Worm (Caenorhabditis elegans) whole organism, young adult: ENCODE measurements around the gene srj-27.

Experiments
- B0019.2 ChIP-seq: fragments of 200-800 bp; sonication (Bioruptor generic); conservative IDR thresholded peaks from 2 replicates; pipeline ENCODE4 v1.3.6; 2022; ENCODE audit warnings: missing genetic modification reagents, missing genetic modification characterization, missing compliant biosample characterization
- F22D6.2 ChIP-seq: sonication (generic microtip); optimal IDR thresholded peaks from 2 replicates; lab custom pipeline; 2016; ENCODE audit warnings: mild to moderate bottlenecking, missing genetic modification characterization, missing compliant biosample characterization
- aptf-2 ChIP-seq: fragments of 200-800 bp; sonication (Bioruptor generic); conservative IDR thresholded peaks from 2 replicates; pipeline ENCODE4 v1.3.6; 2022; ENCODE audit warnings: missing genetic modification reagents, missing genetic modification characterization, missing compliant biosample characterization
- fkh-3 ChIP-seq: sonication (generic microtip); optimal IDR thresholded peaks from 2 replicates; lab custom pipeline; 2016; ENCODE audit warnings: mild to moderate bottlenecking, missing genetic modification characterization, missing compliant biosample characterization
- him-1 ChIP-seq: sonication (generic microtip); optimal IDR thresholded peaks from 2 replicates; lab custom pipeline; 2016; ENCODE audit warnings: missing genotype, missing genetic modification reagents, missing genetic modification characterization, missing compliant biosample characterization
- repo-1 ChIP-seq: sonication (generic microtip); optimal IDR thresholded peaks from 2 replicates; lab custom pipeline; 2017; ENCODE audit warnings: mild to moderate bottlenecking, missing genetic modification characterization, missing compliant biosample characterization
- zfh-2 ChIP-seq: fragments of 200-800 bp; sonication (Bioruptor generic); conservative IDR thresholded peaks from 2 replicates; pipeline ENCODE4 v1.3.6; 2022; ENCODE audit warnings: missing genetic modification reagents, missing genetic modification characterization, missing compliant biosample characterization
- ztf-22 ChIP-seq: fragments of 200-800 bp; sonication (Bioruptor generic); optimal IDR thresholded peaks from 2 replicates; lab custom pipeline; 2018; ENCODE audit warnings: mild to moderate bottlenecking, missing genetic modification characterization, moderate library complexity, missing compliant biosample characterization

- TF ChIP-seq aptf-2: no peak
- TF ChIP-seq ztf-22 (GFP tag; lab: Kevin White, UChicago): no peak
- no peak for TF ChIP-seq B0019.2 (GFP tag; lab: Robert Waterston, UW)
- TF ChIP-seq him-1: no peak
- TF ChIP-seq F22D6.2 (tag; lab: Kevin White, UChicago): no peak
- no peak for TF ChIP-seq zfh-2 (GFP tag; lab: Robert Waterston, UW)
- TF ChIP-seq fkh-3 (tag; lab: Kevin White, UChicago): no peak
- no peak for TF ChIP-seq repo-1 (tag; lab: Kevin White, UChicago)
Measured at ce11 chrV:15140247-15140646, 12.9 kb upstream of the srj-27 start, which contains the start of gene K08F9.3.
